Fruit fly (Drosophila melanogaster): ENCODE results near the gene GatC.

GatC gene

DNA sequence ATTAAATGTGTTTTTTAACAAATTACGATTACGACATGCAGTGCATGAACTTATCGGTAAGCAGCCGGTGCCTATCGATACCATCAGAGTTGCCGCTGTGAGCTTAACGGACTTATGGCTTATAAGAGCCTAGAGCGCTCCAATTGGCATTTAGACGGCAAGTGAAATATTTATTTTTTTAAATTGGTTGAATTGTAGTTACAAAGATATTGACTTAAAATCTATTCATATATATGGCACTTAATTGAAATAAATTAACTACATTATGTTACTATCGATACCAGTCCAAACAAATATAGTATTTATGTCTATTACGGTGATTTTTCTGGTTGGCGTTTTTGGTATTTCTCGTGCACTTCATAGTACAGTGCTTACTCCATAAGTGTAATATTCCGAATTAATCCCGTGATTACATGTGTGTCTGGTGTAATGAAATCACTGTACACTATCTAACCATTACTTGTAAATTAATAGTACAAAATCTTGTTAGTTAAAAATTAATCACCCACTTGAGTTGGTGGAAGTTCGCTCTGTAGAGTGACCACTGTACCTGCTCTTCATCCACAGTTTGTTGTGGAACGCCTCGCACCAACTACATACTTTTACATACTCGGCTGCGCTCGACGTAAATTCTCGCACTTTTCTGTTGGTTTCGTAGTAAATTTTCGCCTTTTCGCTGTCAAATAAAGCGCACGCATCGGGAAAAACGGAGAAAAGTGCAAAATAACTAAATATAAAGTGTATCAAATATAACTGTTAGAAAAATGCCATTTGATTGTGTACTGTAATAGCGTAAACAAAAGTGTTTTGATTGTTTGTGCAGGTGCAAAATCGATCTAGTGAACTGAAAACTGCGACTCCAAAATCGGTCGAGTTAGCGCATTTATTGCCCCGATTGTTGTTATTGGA is 2.4 kb upstream of the GatC start, which contains the start of the genes mRpS23 and CenG1A (continued):
- peak; percentile 100 for TF ChIP-seq CG6175 (GFP tag; IDR thresholded peaks at IDR 0.05)
- peak; percentile 99 for TF ChIP-seq ERR (GFP tag; optimal IDR thresholded peaks at IDR 0.05)
- peak; percentile 80 for TF ChIP-seq pros (GFP tag; optimal IDR thresholded peaks at IDR 0.05)
- peak; percentile 99 for TF ChIP-seq kay (GFP tag; optimal IDR thresholded peaks at IDR 0.05)
- TF ChIP-seq CG43689 (GFP tag; IDR thresholded peaks at IDR 0.05), result peak; percentile 100
- TF ChIP-seq shn (GFP tag; optimal IDR thresholded peaks at IDR 0.05), result peak; percentile 99
- peak; percentile 100 for TF ChIP-seq CG12744 (GFP tag; optimal IDR thresholded peaks at IDR 0.05)
- TF ChIP-seq D (optimal IDR thresholded peaks at IDR 0.05), result no peak
- TF ChIP-seq D (GFP tag; optimal IDR thresholded peaks at IDR 0.05), result peak; percentile 99
- TF ChIP-seq Deaf1 (tag; optimal IDR thresholded peaks at IDR 0.05), result peak; percentile 91
- peak; percentile 100 for TF ChIP-seq CG32767 (GFP tag; IDR thresholded peaks at IDR 0.05)
- TF ChIP-seq ssp (GFP tag; IDR thresholded peaks at IDR 0.05), result peak; percentile 97
- TF ChIP-seq CG11093 (GFP tag; IDR thresholded peaks at IDR 0.05), result peak; percentile 100
- peak; percentile 98 for TF ChIP-seq D19B (GFP tag; optimal IDR thresholded peaks at IDR 0.05)
- TF ChIP-seq CG9797 (GFP tag; optimal IDR thresholded peaks at IDR 0.05), result peak; percentile 94
- peak; percentile 100 for TF ChIP-seq sr (GFP tag; IDR thresholded peaks at IDR 0.05)
- TF ChIP-seq slou (GFP tag; optimal IDR thresholded peaks at IDR 0.05), result peak; percentile 99
- peak; percentile 99 for TF ChIP-seq Doc2 (GFP tag; IDR thresholded peaks at IDR 0.05)
- TF ChIP-seq CG4730 (GFP tag; IDR thresholded peaks at IDR 0.05), result peak; percentile 100
- TF ChIP-seq pho (GFP tag; optimal IDR thresholded peaks at IDR 0.05), result peak; percentile 100
- TF ChIP-seq CG4707 (GFP tag; optimal IDR thresholded peaks at IDR 0.05), result peak; percentile 99
- peak; percentile 100 for TF ChIP-seq Dip3 (GFP tag; optimal IDR thresholded peaks at IDR 0.05)
- peak; percentile 100 for TF ChIP-seq CG17359 (tag; optimal IDR thresholded peaks at IDR 0.05)
- TF ChIP-seq grau (tag; optimal IDR thresholded peaks at IDR 0.05), result peak; percentile 100
- TF ChIP-seq ems (GFP tag; optimal IDR thresholded peaks at IDR 0.05), result peak; percentile 100
- TF ChIP-seq CG9817 (tag; optimal IDR thresholded peaks at IDR 0.05), result peak; percentile 100
- peak; percentile 100 for TF ChIP-seq ken (GFP tag; IDR thresholded peaks at IDR 0.05)
- TF ChIP-seq D19A (tag; optimal IDR thresholded peaks at IDR 0.05), result peak; percentile 98
- peak; percentile 100 for TF ChIP-seq Nf-YA (GFP tag; IDR thresholded peaks at IDR 0.05)
- TF ChIP-seq inv (GFP tag; IDR thresholded peaks at IDR 0.05; ENCODE audit: partially characterized antibody), result peak; percentile 77
- TF ChIP-seq CG6791 (GFP tag; IDR thresholded peaks at IDR 0.05; ENCODE audit: partially characterized antibody), result peak; percentile 74
- peak; percentile 63 for TF ChIP-seq Opbp (GFP tag; IDR thresholded peaks at IDR 0.05; ENCODE audit: partially characterized antibody)
- peak; percentile 100 for TF ChIP-seq unpg (GFP tag; optimal IDR thresholded peaks at IDR 0.05)
- peak; percentile 87 for TF ChIP-seq knrl (GFP tag; IDR thresholded peaks at IDR 0.05; ENCODE audit: partially characterized antibody)
- peak; percentile 99 for TF ChIP-seq toy (GFP tag; IDR thresholded peaks at IDR 0.05)
- peak; percentile 100 for TF ChIP-seq oc (tag; optimal IDR thresholded peaks at IDR 0.05)
- peak; percentile 99 for TF ChIP-seq ewg (GFP tag; optimal IDR thresholded peaks at IDR 0.05)
- TF ChIP-seq CG6254 (GFP tag; optimal IDR thresholded peaks at IDR 0.05), result peak; percentile 98
- peak in 1 of 2 experiments; percentile 97 for TF ChIP-seq Hr78 (GFP tag; optimal IDR thresholded peaks at IDR 0.05)
- TF ChIP-seq CG18599 (GFP tag; optimal IDR thresholded peaks at IDR 0.05), result peak; percentile 100
- peak; percentile 100 for TF ChIP-seq sens-2 (GFP tag; IDR thresholded peaks at IDR 0.05)
- peak; percentile 95 for TF ChIP-seq CG2116 (GFP tag; optimal IDR thresholded peaks at IDR 0.05)
- peak; percentile 99 for TF ChIP-seq CG1024 (GFP tag; IDR thresholded peaks at IDR 0.05)
- TF ChIP-seq psq (GFP tag; optimal IDR thresholded peaks at IDR 0.05), result peak; percentile 96
- TF ChIP-seq CG12299 (tag; optimal IDR thresholded peaks at IDR 0.05), result peak; percentile 100
- TF ChIP-seq CG31365 (tag; optimal IDR thresholded peaks at IDR 0.05), result peak; percentile 97
- no peak for TF ChIP-seq lov (optimal IDR thresholded peaks at IDR 0.05)
- peak; percentile 100 for TF ChIP-seq lov (GFP tag; IDR thresholded peaks at IDR 0.05)
- TF ChIP-seq GATAe (GFP tag; conservative IDR thresholded peaks at IDR 0.05), result peak; percentile 99
